Worm (Caenorhabditis elegans) whole organism, L4/young adult: ENCODE measurements around the gene eri-5.

Source experiments
- W03F9.2 ChIP-seq: fragments of 150-350 bp; optimal IDR thresholded peaks from 2 replicates; lab custom pipeline; 2014; ENCODE audit warnings: missing biosample characterization, missing genetic modification characterization
- dao-5 ChIP-seq: sonication (generic microtip); optimal IDR thresholded peaks from 2 replicates; lab custom pipeline; 2016; ENCODE audit warnings: missing genotype, missing genetic modification characterization, moderate library complexity, missing compliant biosample characterization
- him-1 ChIP-seq: sonication (generic microtip); optimal IDR thresholded peaks from 2 replicates; lab custom pipeline; 2016; ENCODE audit warnings: missing genotype, missing genetic modification reagents, missing genetic modification characterization, missing compliant biosample characterization

The eri-5 gene

DNA sequence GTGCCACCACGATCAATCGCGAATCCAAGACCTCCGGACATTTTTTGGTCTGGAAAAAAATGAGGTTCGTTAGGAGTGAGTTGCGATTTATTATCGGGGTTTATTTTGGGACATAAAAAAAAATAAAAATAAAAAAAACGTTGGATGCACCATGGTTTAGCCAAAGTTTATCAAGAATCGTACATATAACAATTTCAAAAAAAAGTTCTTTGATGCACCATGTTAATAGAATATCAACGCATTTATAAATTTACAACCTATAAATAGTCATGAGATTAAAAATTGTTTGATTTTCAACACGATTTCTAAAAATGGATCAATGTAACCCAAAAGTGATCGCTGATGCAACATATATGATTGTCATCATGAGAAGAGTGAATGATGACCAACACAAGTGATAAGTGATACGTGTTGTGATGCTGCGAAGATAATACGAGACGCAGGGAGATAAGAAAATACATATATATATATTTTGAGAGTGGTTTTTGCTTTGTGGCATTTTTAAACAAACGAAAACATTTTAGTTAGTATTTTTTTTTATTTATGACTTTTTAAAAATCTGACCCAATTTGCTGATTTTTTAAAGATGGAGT, 21.8 kb downstream of the eri-5 start, which contains the start of gene Y38F2AR.12:
Gene Y38F2AR.12 (minus strand): TSS at position 51 of the 593 bp plus-strand sequence.
- TF ChIP-seq W03F9.2 (no peak), him-1 (tag; lab: Kevin White, UChicago) (no peak), dao-5 (tag; lab: Kevin White, UChicago) (no peak)

DNA sequence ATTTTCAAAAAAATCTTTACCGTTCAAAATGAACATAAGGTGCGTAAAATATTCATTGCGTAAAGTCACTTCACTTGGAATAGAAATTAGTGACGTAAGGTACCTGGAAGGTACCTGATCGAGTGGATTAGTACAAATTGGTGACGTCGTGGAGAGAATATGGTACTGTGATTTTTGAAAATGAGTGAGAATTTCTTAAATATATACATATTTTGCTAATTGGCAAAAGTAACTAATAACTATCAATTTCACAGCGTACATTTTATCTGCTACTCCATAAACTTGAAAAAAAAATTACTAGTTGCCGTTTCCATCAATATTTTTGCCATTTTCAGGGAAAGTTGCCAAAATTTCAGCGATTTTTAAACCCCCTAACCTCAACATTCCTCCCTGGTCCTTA, 26.1 kb downstream of the eri-5 start:
- TF ChIP-seq dao-5 (tag; lab: Kevin White, UChicago) (no peak), him-1 (tag; lab: Kevin White, UChicago) (no peak), W03F9.2 (no peak)

DNA sequence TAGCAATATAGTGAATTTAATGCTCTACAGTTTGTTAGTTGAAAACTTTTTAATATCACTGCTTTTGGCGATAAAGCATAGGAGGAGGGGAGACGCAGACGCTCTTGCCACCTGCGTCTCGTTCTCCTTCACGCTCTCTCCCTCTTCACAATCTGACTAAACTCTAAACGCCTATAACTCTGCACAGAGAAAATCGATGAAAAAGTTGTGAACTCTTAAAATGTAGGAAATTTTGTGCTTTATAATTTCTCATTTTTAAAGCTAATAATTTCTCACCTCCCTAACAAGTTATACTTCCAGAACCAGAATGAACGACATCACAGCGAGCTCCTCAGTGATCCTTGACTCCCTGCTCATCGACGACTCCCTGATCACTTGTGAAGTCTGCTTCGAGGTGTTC, 42.1 kb downstream of the eri-5 start, which contains the start of gene C45G7.4:
Gene C45G7.4 (plus strand): TSS at position 301 of the 400 bp plus-strand sequence.
- no peak for TF ChIP-seq him-1 (tag; lab: Kevin White, UChicago)
- no peak for TF ChIP-seq dao-5 (tag; lab: Kevin White, UChicago)

DNA sequence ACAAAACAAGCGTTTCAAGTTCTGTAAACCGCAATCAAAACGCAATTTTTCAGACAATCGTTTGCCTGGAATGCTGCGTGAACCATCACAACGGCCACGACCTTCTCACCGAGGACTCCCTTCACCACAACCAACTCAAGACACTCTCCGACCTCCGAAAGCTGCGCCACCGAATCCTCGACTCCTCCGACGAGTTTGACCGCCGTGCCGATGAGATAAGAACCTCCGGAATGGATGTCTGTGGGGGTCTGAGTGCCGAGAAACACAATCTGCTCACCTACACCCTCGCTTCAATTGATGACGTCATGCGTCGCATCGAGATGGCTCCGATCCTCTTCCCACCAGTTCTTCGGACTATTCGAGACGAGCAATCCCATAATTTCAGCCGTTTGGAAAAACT, 43.7 kb downstream of the eri-5 start:
- TF ChIP-seq him-1 (tag; lab: Kevin White, UChicago) (no peak), dao-5 (tag; lab: Kevin White, UChicago) (no peak), W03F9.2 (no peak)
